Fruit fly (Drosophila melanogaster) whole organism, embryonic: ENCODE data around the gene Sfp93F.

Experiments
- B-H2 ChIP-seq: fragments of 200-800 bp; sonication (Bioruptor generic); optimal IDR thresholded peaks from 2 replicates; lab custom pipeline; 2018; ENCODE audit warnings: missing biosample characterization, mild to moderate bottlenecking, missing genetic modification characterization
- CG10274 ChIP-seq: fragments of 200-800 bp; sonication (Bioruptor generic); optimal IDR thresholded peaks from 3 replicates; lab custom pipeline; 2017; ENCODE audit warnings: missing biosample characterization, mild to moderate bottlenecking, missing genetic modification characterization
- CG10959 ChIP-seq: fragments of 200-800 bp; sonication (Bioruptor generic); IDR thresholded peaks from 2 replicates; pipeline ENCODE4 v1.3.6; 2022; ENCODE audit warnings: missing biosample characterization, missing genetic modification characterization
- CG10979 ChIP-seq: fragments of 200-800 bp; sonication (Bioruptor generic); optimal IDR thresholded peaks from 2 replicates; lab custom pipeline; 2018; ENCODE audit warnings: missing biosample characterization, mild to moderate bottlenecking, missing genetic modification characterization, moderate library complexity
- CG11560 ChIP-seq: fragments of 200-800 bp; sonication (Bioruptor generic); IDR thresholded peaks from 3 replicates; pipeline ENCODE4 v1.3.6; 2022; ENCODE audit warnings: missing biosample characterization, missing genetic modification characterization
- CG12104 ChIP-seq: fragments of 200-800 bp; sonication (Bioruptor generic); optimal IDR thresholded peaks from 3 replicates; lab custom pipeline; 2016; ENCODE audit warnings: missing biosample characterization, missing genetic modification characterization
- CG14860 ChIP-seq: fragments of 200-800 bp; sonication (Bioruptor generic); IDR thresholded peaks from 3 replicates; pipeline ENCODE4 v1.3.6; 2022; ENCODE audit warnings: missing biosample characterization, missing genetic modification characterization; ENCODE audit not compliant: partially characterized antibody
- CG16779 ChIP-seq: fragments of 200-800 bp; sonication (Bioruptor generic); IDR thresholded peaks from 2 replicates; pipeline ENCODE4 v1.3.6; 2022; ENCODE audit warnings: missing biosample characterization, missing genetic modification characterization
- CG16863 ChIP-seq: fragments of 200-800 bp; sonication (Bioruptor generic); optimal IDR thresholded peaks from 3 replicates; lab custom pipeline; 2016; ENCODE audit warnings: missing biosample characterization, missing genetic modification characterization
- CG18262 ChIP-seq: fragments of 200-800 bp; optimal IDR thresholded peaks from 3 replicates; lab custom pipeline; 2019; ENCODE audit warnings: missing biosample characterization, mild to moderate bottlenecking, missing genetic modification characterization, moderate library complexity
- CG18476 ChIP-seq: fragments of 200-800 bp; sonication (Bioruptor generic); optimal IDR thresholded peaks from 2 replicates; lab custom pipeline; 2016; ENCODE audit warnings: missing biosample characterization, mild to moderate bottlenecking, missing genetic modification characterization
- CG2116 ChIP-seq: fragments of 200-800 bp; sonication (Bioruptor generic); optimal IDR thresholded peaks from 3 replicates; lab custom pipeline; 2018; ENCODE audit warnings: missing biosample characterization, mild to moderate bottlenecking, missing genetic modification characterization
- CG3065 ChIP-seq: fragments of 200-800 bp; sonication (Bioruptor generic); optimal IDR thresholded peaks from 2 replicates; lab custom pipeline; 2016; ENCODE audit warnings: missing biosample characterization, missing genetic modification characterization
- CG31441 ChIP-seq: fragments of 200-800 bp; sonication (Bioruptor generic); IDR thresholded peaks from 2 replicates; pipeline ENCODE4 v1.3.6; 2022; ENCODE audit warnings: missing biosample characterization, missing genetic modification characterization
- CG34422 ChIP-seq: fragments of 200-800 bp; sonication (Bioruptor generic); IDR thresholded peaks from 3 replicates; pipeline ENCODE4 v1.3.6; 2022; ENCODE audit warnings: missing biosample characterization, missing genetic modification characterization
- CG4360 ChIP-seq: fragments of 200-800 bp; sonication (Bioruptor generic); IDR thresholded peaks from 2 replicates; pipeline ENCODE4 v1.3.6; 2022; ENCODE audit warnings: missing biosample characterization, missing genetic modification characterization
- CG5245 ChIP-seq: fragments of 200-800 bp; sonication (Bioruptor generic); optimal IDR thresholded peaks from 3 replicates; lab custom pipeline; 2016; ENCODE audit warnings: missing biosample characterization, missing genetic modification characterization
- CG6175 ChIP-seq: fragments of 200-800 bp; sonication (Bioruptor generic); IDR thresholded peaks from 3 replicates; pipeline ENCODE4 v1.3.6; 2022; ENCODE audit warnings: missing biosample characterization, missing genetic modification characterization
- CG8359 ChIP-seq: fragments of 200-800 bp; sonication (Bioruptor generic); optimal IDR thresholded peaks from 2 replicates; lab custom pipeline; 2017; ENCODE audit warnings: missing biosample characterization, mild to moderate bottlenecking, missing genetic modification characterization, borderline replicate concordance
- CG8478 ChIP-seq: fragments of >200 bp; optimal IDR thresholded peaks from 2 replicates; lab custom pipeline; 2018
- CG9215 ChIP-seq: fragments of 200-800 bp; sonication (Bioruptor generic); IDR thresholded peaks from 2 replicates; pipeline ENCODE4 v1.3.6; 2022; ENCODE audit warnings: missing biosample characterization, missing genetic modification characterization
- CkIIα-i1 ChIP-seq: fragments of 200-800 bp; sonication (Bioruptor generic); IDR thresholded peaks from 2 replicates; pipeline ENCODE4 v1.3.6; 2022; ENCODE audit warnings: missing biosample characterization, missing genetic modification characterization
- D19B ChIP-seq: fragments of 200-800 bp; sonication (Bioruptor generic); optimal IDR thresholded peaks from 2 replicates; lab custom pipeline; 2017; ENCODE audit warnings: missing biosample characterization, mild to moderate bottlenecking, missing genetic modification characterization
- ERR ChIP-seq: fragments of 200-800 bp; sonication (Bioruptor generic); optimal IDR thresholded peaks from 2 replicates; lab custom pipeline; 2016; ENCODE audit warnings: missing biosample characterization, missing genetic modification characterization
- Ets65A ChIP-seq: fragments of 200-800 bp; sonication (Bioruptor generic); peaks from one replicate; lab custom pipeline; 2016; ENCODE audit warnings: missing biosample characterization, missing genetic modification characterization
- Gsc ChIP-seq: fragments of 200-800 bp; sonication (Bioruptor generic); IDR thresholded peaks from 2 replicates; pipeline ENCODE4 v1.3.6; 2022; ENCODE audit warnings: missing biosample characterization, missing genetic modification characterization
- HmgZ ChIP-seq: fragments of 200-800 bp; sonication (Bioruptor generic); optimal IDR thresholded peaks from 2 replicates; lab custom pipeline; 2018; ENCODE audit warnings: missing biosample characterization, mild to moderate bottlenecking, missing genetic modification characterization
- Hmx ChIP-seq: fragments of 200-800 bp; sonication (Bioruptor generic); optimal IDR thresholded peaks from 2 replicates; lab custom pipeline; 2016; ENCODE audit warnings: missing biosample characterization, missing genetic modification characterization
- Lhr ChIP-seq: fragments of 200-800 bp; sonication (Bioruptor generic); optimal IDR thresholded peaks from 3 replicates; lab custom pipeline; 2017; ENCODE audit warnings: mild to moderate bottlenecking, missing biosample characterization, missing genetic modification reagents, missing genetic modification characterization
- Mad ChIP-seq: fragments of 200-800 bp; sonication (Bioruptor generic); optimal IDR thresholded peaks from 2 replicates; lab custom pipeline; 2016; ENCODE audit warnings: missing biosample characterization, missing genetic modification characterization
- Meics ChIP-seq: fragments of 200-800 bp; sonication (Bioruptor generic); optimal IDR thresholded peaks from 2 replicates; lab custom pipeline; 2017; ENCODE audit warnings: missing biosample characterization, mild to moderate bottlenecking, missing genetic modification characterization
- Scr ChIP-seq: fragments of 200-800 bp; sonication (Bioruptor generic); IDR thresholded peaks from 2 replicates; pipeline ENCODE4 v1.3.6; 2022; ENCODE audit warnings: missing biosample characterization, missing genetic modification characterization; ENCODE audit not compliant: partially characterized antibody
- Stat92E ChIP-seq, 3 experiments: fragments of >200 bp in 2 of 3; fragments of 200-800 bp in 1 of 3; sonication (Bioruptor generic) in 1 of 3; optimal IDR thresholded peaks; 2 replicates each; lab custom pipeline; 2017 to 2019; ENCODE audit warnings: missing biosample characterization in 3 of 3, missing genetic modification characterization in 3 of 3, mild to moderate bottlenecking in 1 of 3, moderate library complexity in 1 of 3
- amos ChIP-seq: fragments of 200-800 bp; sonication (Bioruptor generic); IDR thresholded peaks from 2 replicates; pipeline ENCODE4 v1.3.6; 2022; ENCODE audit warnings: missing biosample characterization, missing genetic modification characterization; ENCODE audit not compliant: partially characterized antibody
- cad ChIP-seq: fragments of >200 bp; optimal IDR thresholded peaks from 2 replicates; lab custom pipeline; 2017; ENCODE audit warnings: missing biosample characterization, missing genetic modification characterization
- dan ChIP-seq: fragments of 200-800 bp; sonication (Bioruptor generic); IDR thresholded peaks from 2 replicates; pipeline ENCODE4 v1.3.6; 2022; ENCODE audit warnings: missing biosample characterization, missing genetic modification characterization
- dimm ChIP-seq: fragments of 200-800 bp; sonication (Bioruptor generic); IDR thresholded peaks from 2 replicates; pipeline ENCODE4 v1.3.6; 2022; ENCODE audit warnings: missing biosample characterization, missing genetic modification characterization
- dpn ChIP-seq, 2 experiments: fragments of 200-800 bp; sonication (Bioruptor generic); optimal IDR thresholded peaks; 3 replicates each; lab custom pipeline; 2016; ENCODE audit warnings: missing biosample characterization in 2 of 2, missing genetic modification characterization in 2 of 2
- fru ChIP-seq: fragments of >200 bp; optimal IDR thresholded peaks from 2 replicates; lab custom pipeline; 2017
- gfzf ChIP-seq: fragments of 200-800 bp; sonication (Bioruptor generic); optimal IDR thresholded peaks from 2 replicates; lab custom pipeline; 2016; ENCODE audit warnings: missing biosample characterization, mild to moderate bottlenecking, missing genetic modification characterization, moderate library complexity
- ham ChIP-seq: fragments of 200-800 bp; sonication (Bioruptor generic); IDR thresholded peaks from 2 replicates; pipeline ENCODE4 v1.3.6; 2022; ENCODE audit warnings: missing biosample characterization, missing genetic modification characterization
- jigr1 ChIP-seq: fragments of 200-800 bp; sonication (Bioruptor generic); IDR thresholded peaks from 3 replicates; pipeline ENCODE4 v1.3.6; 2022; ENCODE audit warnings: missing biosample characterization, missing genetic modification characterization
- maf-S ChIP-seq: fragments of 200-800 bp; sonication (Bioruptor generic); optimal IDR thresholded peaks from 2 replicates; lab custom pipeline; 2016; ENCODE audit warnings: missing biosample characterization, missing genetic modification characterization
- nerfin-1 ChIP-seq: fragments of 200-800 bp; sonication (Bioruptor generic); optimal IDR thresholded peaks from 3 replicates; lab custom pipeline; 2019; ENCODE audit warnings: missing biosample characterization, mild to moderate bottlenecking, missing genetic modification characterization, moderate library complexity
- salm ChIP-seq: fragments of 200-800 bp; sonication (Bioruptor generic); optimal IDR thresholded peaks from 2 replicates; lab custom pipeline; 2018; ENCODE audit warnings: missing biosample characterization, mild to moderate bottlenecking, missing genetic modification characterization
- sd ChIP-seq: fragments of 200-800 bp; sonication (Bioruptor generic); optimal IDR thresholded peaks from 3 replicates; lab custom pipeline; 2018; ENCODE audit warnings: missing biosample characterization, mild to moderate bottlenecking, missing genetic modification characterization, moderate library complexity
- seq ChIP-seq: fragments of 200-800 bp; sonication (Bioruptor generic); IDR thresholded peaks from 2 replicates; pipeline ENCODE4 v1.3.6; 2022; ENCODE audit warnings: missing biosample characterization, missing genetic modification characterization
- slbo ChIP-seq: fragments of 200-800 bp; sonication (Bioruptor generic); IDR thresholded peaks from 2 replicates; pipeline ENCODE4 v1.3.6; 2022; ENCODE audit warnings: missing biosample characterization, missing genetic modification characterization
- ssp ChIP-seq: fragments of 200-800 bp; sonication (Bioruptor generic); IDR thresholded peaks from 2 replicates; pipeline ENCODE4 v1.3.6; 2022; ENCODE audit warnings: missing biosample characterization, missing genetic modification characterization
- sug ChIP-seq: fragments of 200-800 bp; optimal IDR thresholded peaks from 2 replicates; lab custom pipeline; 2019; ENCODE audit warnings: missing biosample characterization, mild to moderate bottlenecking, missing genetic modification characterization, moderate library complexity
- toy ChIP-seq: fragments of 200-800 bp; sonication (Bioruptor generic); IDR thresholded peaks from 2 replicates; pipeline ENCODE4 v1.3.6; 2022; ENCODE audit warnings: missing biosample characterization, missing genetic modification characterization
- unpg ChIP-seq: fragments of 200-800 bp; sonication (Bioruptor generic); optimal IDR thresholded peaks from 3 replicates; lab custom pipeline; 2018; ENCODE audit warnings: missing biosample characterization, mild to moderate bottlenecking, missing genetic modification characterization, moderate library complexity
- zfh1 ChIP-seq: fragments of 200-800 bp; sonication (Bioruptor generic); IDR thresholded peaks from 3 replicates; pipeline ENCODE4 v1.3.6; 2022; ENCODE audit warnings: missing biosample characterization, missing genetic modification characterization

The Sfp93F gene

dm6 chr3R:21719934-21720431 is 16.1 kb downstream of the Sfp93F start (continued):
- no peak for TF ChIP-seq ham
- TF ChIP-seq amos, result no peak
- TF ChIP-seq cad (GFP tag; lab: Kevin White, UChicago), result no peak
- no peak for TF ChIP-seq Gsc (GFP tag; lab: Robert Waterston, UW)
- TF ChIP-seq ERR (GFP tag; lab: Kevin White, UChicago), result no peak
- no peak for TF ChIP-seq dimm (GFP tag; lab: Robert Waterston, UW)
- peak; percentile 12 for TF ChIP-seq CG8359 (GFP tag; lab: Kevin White, UChicago)
- peak; percentile 25 for TF ChIP-seq CG18476
- TF ChIP-seq Stat92E (GFP tag; optimal IDR thresholded peaks at IDR 0.05; lab: Kevin White, UChicago), result no peak
- no peak for TF ChIP-seq sug (tag; lab: Kevin White, UChicago)
- no peak; the same call in 1 of the 2 replicates for TF ChIP-seq slbo
- peak; percentile 73 for TF ChIP-seq CG31441
- 0 out of 2 replicates have a peak, but pooled peaks have one; percentile 24 for TF ChIP-seq CG16779 (GFP tag; lab: Robert Waterston, UW)
- no peak for TF ChIP-seq CG8478 (lab: Kevin White, UChicago)
- TF ChIP-seq maf-S (GFP tag; lab: Kevin White, UChicago), result no peak
- TF ChIP-seq B-H2 (GFP tag; lab: Kevin White, UChicago), result no peak
- no peak for TF ChIP-seq Mad (GFP tag; lab: Kevin White, UChicago)
- no peak for TF ChIP-seq seq
- no peak for TF ChIP-seq CkIIα-i1 (GFP tag; lab: Robert Waterston, UW)
- TF ChIP-seq fru, result no peak
- no peak for TF ChIP-seq CG10959
- no peak for TF ChIP-seq CG34422 (GFP tag; lab: Robert Waterston, UW)
- peak; percentile 68 for TF ChIP-seq Meics
- TF ChIP-seq CG18262, result peak; percentile 60
- TF ChIP-seq Lhr (GFP tag; lab: Kevin White, UChicago), result no peak
- peak; percentile 32 for TF ChIP-seq CG2116 (GFP tag; lab: Kevin White, UChicago)
- no peak for TF ChIP-seq CG3065
- TF ChIP-seq CG14860, result no peak
- peak; percentile 31 for TF ChIP-seq salm (tag; lab: Kevin White, UChicago)
- TF ChIP-seq dan, result no peak
- peak; percentile 85 for TF ChIP-seq sd (tag; lab: Kevin White, UChicago)
- TF ChIP-seq dpn (GFP tag; optimal IDR thresholded peaks at IDR 0.05; lab: Kevin White, UChicago), result peak; percentile 16 to 48
- TF ChIP-seq CG9215 (GFP tag; lab: Robert Waterston, UW), result no peak
- no peak for TF ChIP-seq CG12104 (GFP tag; lab: Kevin White, UChicago)
- no peak for TF ChIP-seq toy (GFP tag; lab: Robert Waterston, UW)
- no peak for TF ChIP-seq ssp
- TF ChIP-seq Ets65A (GFP tag; lab: Kevin White, UChicago), result no peak
- no peak for TF ChIP-seq gfzf (GFP tag; lab: Kevin White, UChicago)
- TF ChIP-seq CG4360 (GFP tag; lab: Robert Waterston, UW), result no peak; the same call in 1 of the 2 replicates
- 0 out of 3 replicates have a peak, but pooled peaks have one; percentile 20 for TF ChIP-seq zfh1 (GFP tag; lab: Robert Waterston, UW)
- TF ChIP-seq unpg (GFP tag; lab: Kevin White, UChicago), result peak; percentile 65
- TF ChIP-seq Scr (GFP tag; lab: Robert Waterston, UW), result no peak
- no peak for TF ChIP-seq jigr1 (GFP tag; lab: Robert Waterston, UW)
- no peak for TF ChIP-seq Hmx (GFP tag; lab: Kevin White, UChicago)
- TF ChIP-seq CG11560 (tag; lab: Robert Waterston, UW), result no peak
- TF ChIP-seq CG10274 (GFP tag; lab: Kevin White, UChicago), result no peak
- TF ChIP-seq CG5245, result no peak
- TF ChIP-seq CG16863, result peak; percentile 30
- TF ChIP-seq CG10979 (tag; lab: Kevin White, UChicago), result no peak
- TF ChIP-seq CG6175 (GFP tag; lab: Robert Waterston, UW), result no peak
- TF ChIP-seq D19B (GFP tag; lab: Kevin White, UChicago), result peak; percentile 1
- no peak for TF ChIP-seq HmgZ (tag; lab: Kevin White, UChicago)
- TF ChIP-seq nerfin-1 (tag; lab: Kevin White, UChicago), result no peak
